Fruit fly (Drosophila melanogaster) S2 (cell line): ENCODE results near the gene Imp.

Source experiments
- CG8478 ChIP-seq: fragments of >200 bp; optimal IDR thresholded peaks from 2 replicates; lab custom pipeline; 2018
- CTCF ChIP-seq, 2 experiments: fragments of >200 bp; optimal IDR thresholded peaks; 2 replicates each; lab custom pipeline; 2018

- TF ChIP-seq CTCF (optimal IDR thresholded peaks at IDR 0.05; lab: Kevin White, UChicago) (no peak), CG8478 (lab: Kevin White, UChicago) (no peak)
Observed at dm6 chrX:10824227-10824702, at the start of gene Imp.
